Fruit fly (Drosophila melanogaster): Measurements from ENCODE around the gene p.

p gene

dm6 chr3R:8663668-8664283, 6.7 kb downstream of the p start, which contains the start of gene CG8032 (continued):
- peak; percentile 36; the same call in 1 of the 2 replicates for TF ChIP-seq ttk (GFP tag; IDR thresholded peaks at IDR 0.05)
- TF ChIP-seq trem (tag; optimal IDR thresholded peaks at IDR 0.05) = peak; percentile 83
- no peak for TF ChIP-seq trh (GFP tag; optimal IDR thresholded peaks at IDR 0.05)
- TF ChIP-seq Sox100B (GFP tag; optimal IDR thresholded peaks at IDR 0.05) = peak; percentile 25
- no peak for TF ChIP-seq klu (GFP tag; IDR thresholded peaks at IDR 0.05)
- no peak for TF ChIP-seq sqz (GFP tag; optimal IDR thresholded peaks at IDR 0.05)
- no peak for TF ChIP-seq jing (GFP tag; optimal IDR thresholded peaks at IDR 0.05)

- no peak for TF ChIP-seq CG16779 (GFP tag; IDR thresholded peaks at IDR 0.05)
- 0 out of 3 replicates have a peak, but pooled peaks have one; percentile 1 for TF ChIP-seq tgo (GFP tag; IDR thresholded peaks at IDR 0.05)
Measured at dm6 chr3R:8660661-8661060, 9.8 kb downstream of the p start, which contains the start of gene bel. bel (minus strand) TSS chr3R:8660761.

DNA sequence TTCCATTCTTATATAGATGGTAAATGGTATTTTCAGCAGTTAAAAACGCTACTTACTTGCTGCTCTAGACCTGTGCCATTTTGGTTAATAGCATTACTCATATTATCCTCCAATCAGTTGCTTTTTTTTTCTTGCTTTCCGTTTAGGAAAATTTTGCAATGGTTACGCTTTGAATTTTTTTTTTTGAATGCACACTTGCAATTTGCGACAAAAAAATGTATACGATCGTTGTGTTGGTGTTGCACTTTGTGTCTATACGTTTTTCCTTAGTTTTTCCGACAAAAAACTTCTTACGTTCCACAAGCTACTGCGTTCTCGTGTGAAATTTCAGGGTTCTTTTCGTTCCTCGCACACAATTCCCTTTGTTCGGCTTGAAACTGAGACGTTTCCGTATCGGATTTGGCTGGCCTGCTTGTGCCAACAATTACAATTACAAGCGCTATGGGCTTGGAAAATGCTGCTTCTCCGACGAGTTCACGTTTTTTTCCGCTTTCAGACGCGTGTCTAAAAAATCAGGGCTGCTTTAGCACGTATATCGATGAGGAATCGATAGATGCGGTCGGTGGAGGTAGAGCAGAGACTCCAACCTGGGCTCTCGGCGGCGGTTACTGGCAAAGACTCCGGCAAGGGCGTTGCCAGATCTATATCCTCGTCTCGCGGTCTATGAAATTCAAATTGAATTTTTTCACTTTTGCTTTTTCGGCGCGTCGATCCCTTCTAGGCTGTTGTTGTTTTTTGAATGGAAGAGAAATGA, 10.4 kb downstream of the p start:
- TF ChIP-seq CG13123 (GFP tag; optimal IDR thresholded peaks at IDR 0.05) = no peak
- TF ChIP-seq CG1233 (GFP tag; optimal IDR thresholded peaks at IDR 0.05) = peak; percentile 17
- TF ChIP-seq CG6791 (GFP tag; IDR thresholded peaks at IDR 0.05; ENCODE audit: partially characterized antibody) = peak; percentile 92
- TF ChIP-seq disco-r (GFP tag; optimal IDR thresholded peaks at IDR 0.05) = peak; percentile 14
- TF ChIP-seq Mad (GFP tag; optimal IDR thresholded peaks at IDR 0.05) = peak; percentile 75
- TF ChIP-seq tgo (GFP tag; IDR thresholded peaks at IDR 0.05) = peak; percentile 30; the same call in 1 of the 3 replicates
- no peak for TF ChIP-seq H2.0 (GFP tag; IDR thresholded peaks at IDR 0.05)
- no peak for TF ChIP-seq CG17568 (GFP tag; optimal IDR thresholded peaks at IDR 0.05)
- TF ChIP-seq Doc3 (GFP tag; IDR thresholded peaks at IDR 0.05; ENCODE audit: partially characterized antibody) = peak; percentile 67
- TF ChIP-seq ERR (GFP tag; optimal IDR thresholded peaks at IDR 0.05) = peak; percentile 61
- peak; percentile 88 for TF ChIP-seq ato (GFP tag; IDR thresholded peaks at IDR 0.05; ENCODE audit: partially characterized antibody)
- TF ChIP-seq CG18262 (tag; optimal IDR thresholded peaks at IDR 0.05) = peak; percentile 6
- TF ChIP-seq crol (GFP tag; IDR thresholded peaks at IDR 0.05) = no peak
- peak; percentile 31 for TF ChIP-seq Fer3 (tag; optimal IDR thresholded peaks at IDR 0.05)
- peak; percentile 63 for TF ChIP-seq NC2β (GFP tag; optimal IDR thresholded peaks at IDR 0.05)
- TF ChIP-seq lmd (GFP tag; IDR thresholded peaks at IDR 0.05) = peak; percentile 6; the same call in 1 of the 2 replicates
- TF ChIP-seq CG2129 (GFP tag; IDR thresholded peaks at IDR 0.05; ENCODE audit: partially characterized antibody) = peak; percentile 59
- no peak for TF ChIP-seq lbe (GFP tag; optimal IDR thresholded peaks at IDR 0.05)
- peak; percentile 30; the same call in 1 of the 2 replicates for TF ChIP-seq aop (GFP tag; IDR thresholded peaks at IDR 0.05)
- TF ChIP-seq chm (GFP tag; IDR thresholded peaks at IDR 0.05) = peak; percentile 56
- peak; percentile 74 for TF ChIP-seq ftz-f1 (GFP tag; optimal IDR thresholded peaks at IDR 0.05)
- TF ChIP-seq Abd-B (GFP tag; optimal IDR thresholded peaks at IDR 0.05) = peak; percentile 17
- TF ChIP-seq nerfin-2 (GFP tag; IDR thresholded peaks at IDR 0.05; ENCODE audit: partially characterized antibody) = peak; percentile 60
- peak; percentile 55 for TF ChIP-seq CG8290 (GFP tag; optimal IDR thresholded peaks at IDR 0.05)
- peak in 1 of 2 experiments; percentile 89 for TF ChIP-seq CG8290 (tag; optimal IDR thresholded peaks at IDR 0.05)
- TF ChIP-seq CG12071 (GFP tag; optimal IDR thresholded peaks at IDR 0.05) = peak; percentile 37
- TF ChIP-seq Hr3 (GFP tag; optimal IDR thresholded peaks at IDR 0.05) = no peak
- TF ChIP-seq gcm (GFP tag; optimal IDR thresholded peaks at IDR 0.05) = peak; percentile 21
- TF ChIP-seq CG15011 (GFP tag; optimal IDR thresholded peaks at IDR 0.05) = no peak
- TF ChIP-seq Deaf1 (tag; optimal IDR thresholded peaks at IDR 0.05) = peak; percentile 21
- TF ChIP-seq CG32772 (GFP tag; IDR thresholded peaks at IDR 0.05) = peak; percentile 59
- TF ChIP-seq Tbp (GFP tag; optimal IDR thresholded peaks at IDR 0.05) = no peak
- TF ChIP-seq CG33213 (GFP tag; optimal IDR thresholded peaks at IDR 0.05) = peak; percentile 75
- no peak for TF ChIP-seq fd3F (GFP tag; optimal IDR thresholded peaks at IDR 0.05)
- no peak for TF ChIP-seq CG8944 (GFP tag; optimal IDR thresholded peaks at IDR 0.05)
- no peak for TF ChIP-seq CG6175 (GFP tag; IDR thresholded peaks at IDR 0.05)
- TF ChIP-seq onecut (GFP tag; IDR thresholded peaks at IDR 0.05) = peak; percentile 54

Data from whole organism, embryonic.